Fruit fly (Drosophila melanogaster): ENCODE data around the gene CG2533.

DNA sequence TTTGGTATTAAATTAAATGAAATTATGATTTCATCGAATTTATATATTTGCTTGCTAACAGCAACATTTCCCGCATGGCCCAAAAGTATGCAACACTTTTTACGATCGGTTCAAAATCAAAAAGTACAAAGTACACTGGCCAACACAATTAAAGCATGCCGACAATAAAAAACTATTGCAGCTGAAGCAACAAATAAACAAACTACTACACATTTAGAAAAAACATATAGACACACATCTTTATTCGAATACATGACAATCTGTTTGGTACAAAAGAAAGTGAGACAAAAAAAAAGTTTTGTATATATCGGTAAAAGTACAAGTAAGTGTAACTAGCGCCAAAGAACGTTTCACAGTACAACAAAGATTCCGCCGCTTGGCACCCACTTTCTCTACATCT is 48.9 kb downstream of the CG2533 start:
- TF ChIP-seq pan (optimal IDR thresholded peaks at IDR 0.05) (no peak), usp (GFP tag; optimal IDR thresholded peaks at IDR 0.05) (no peak), Dll (optimal IDR thresholded peaks at IDR 0.05) (no peak), CG8478 (optimal IDR thresholded peaks at IDR 0.05) (no peak), psq (optimal IDR thresholded peaks at IDR 0.05) (no peak)
